Fruit fly (Drosophila melanogaster) whole organism, embryonic: Measurements from ENCODE around the gene Polr2I.

ENCODE experiments used
- ATbp ChIP-seq: fragments of 200-800 bp; sonication (Bioruptor generic); optimal IDR thresholded peaks from 2 replicates; lab custom pipeline; 2017; ENCODE audit warnings: missing biosample characterization, mild to moderate bottlenecking, missing genetic modification characterization, missing genetic modification reagents
- CG1024 ChIP-seq: fragments of 200-800 bp; sonication (Bioruptor generic); IDR thresholded peaks from 2 replicates; pipeline ENCODE4 v1.3.6; 2022; ENCODE audit warnings: missing biosample characterization, missing genetic modification characterization
- CG10543 ChIP-seq: fragments of 200-800 bp; sonication (Bioruptor generic); optimal IDR thresholded peaks from 3 replicates; lab custom pipeline; 2017; ENCODE audit warnings: missing biosample characterization, mild to moderate bottlenecking, missing genetic modification characterization, moderate library complexity
- CG11560 ChIP-seq: fragments of 200-800 bp; sonication (Bioruptor generic); IDR thresholded peaks from 3 replicates; pipeline ENCODE4 v1.3.6; 2022; ENCODE audit warnings: missing biosample characterization, missing genetic modification characterization
- CG1233 ChIP-seq: fragments of 200-800 bp; sonication (Bioruptor generic); optimal IDR thresholded peaks from 4 replicates; lab custom pipeline; 2018; ENCODE audit warnings: missing biosample characterization, mild to moderate bottlenecking, missing genetic modification characterization
- CG13296 ChIP-seq: fragments of 200-800 bp; sonication (Bioruptor generic); optimal IDR thresholded peaks from 3 replicates; lab custom pipeline; 2018; ENCODE audit warnings: missing biosample characterization, mild to moderate bottlenecking, missing genetic modification characterization
- CG15011 ChIP-seq: fragments of 200-800 bp; sonication (Bioruptor generic); optimal IDR thresholded peaks from 3 replicates; lab custom pipeline; 2018; ENCODE audit warnings: missing biosample characterization, mild to moderate bottlenecking, missing genetic modification characterization
- CG17359 ChIP-seq: fragments of 200-800 bp; sonication (Bioruptor generic); optimal IDR thresholded peaks from 3 replicates; lab custom pipeline; 2018; ENCODE audit warnings: missing biosample characterization, mild to moderate bottlenecking, missing genetic modification characterization, moderate library complexity
- CG17385 ChIP-seq: fragments of 200-800 bp; sonication (Bioruptor generic); optimal IDR thresholded peaks from 3 replicates; lab custom pipeline; 2018; ENCODE audit warnings: missing biosample characterization, mild to moderate bottlenecking, missing genetic modification characterization
- CG18599 ChIP-seq: fragments of 200-800 bp; sonication (Bioruptor generic); optimal IDR thresholded peaks from 3 replicates; lab custom pipeline; 2017; ENCODE audit warnings: missing biosample characterization, missing genetic modification characterization, mild to moderate bottlenecking, moderate library complexity, missing genetic modification reagents
- CG18619 ChIP-seq: fragments of 200-800 bp; sonication (Bioruptor generic); optimal IDR thresholded peaks from 3 replicates; lab custom pipeline; 2017; ENCODE audit warnings: missing biosample characterization, mild to moderate bottlenecking, missing genetic modification characterization
- CG2712 ChIP-seq: fragments of 200-800 bp; optimal IDR thresholded peaks from 3 replicates; lab custom pipeline; 2019; ENCODE audit warnings: missing biosample characterization, mild to moderate bottlenecking, missing genetic modification characterization, moderate library complexity
- CG3163 ChIP-seq: fragments of 200-800 bp; sonication (Bioruptor generic); optimal IDR thresholded peaks from 3 replicates; lab custom pipeline; 2016; ENCODE audit warnings: missing biosample characterization, missing genetic modification characterization
- CG3407 ChIP-seq: fragments of 200-800 bp; sonication (Bioruptor generic); optimal IDR thresholded peaks from 2 replicates; lab custom pipeline; 2018; ENCODE audit warnings: missing biosample characterization, mild to moderate bottlenecking, missing genetic modification characterization
- CG34224 ChIP-seq: fragments of 200-800 bp; sonication (Bioruptor generic); IDR thresholded peaks from 3 replicates; pipeline ENCODE4 v1.3.6; 2022; ENCODE audit warnings: missing biosample characterization, missing genetic modification characterization; ENCODE audit not compliant: partially characterized antibody
- CG4404 ChIP-seq: fragments of 200-800 bp; sonication (Bioruptor generic); IDR thresholded peaks from 2 replicates; pipeline ENCODE4 v1.3.6; 2022; ENCODE audit warnings: missing biosample characterization, missing genetic modification characterization
- CG5953 ChIP-seq: fragments of 200-800 bp; sonication (Bioruptor generic); IDR thresholded peaks from 2 replicates; pipeline ENCODE4 v1.3.6; 2022; ENCODE audit warnings: missing biosample characterization, missing genetic modification characterization
- CG6765 ChIP-seq: fragments of 200-800 bp; sonication (Bioruptor generic); optimal IDR thresholded peaks from 3 replicates; lab custom pipeline; 2017; ENCODE audit warnings: missing biosample characterization, mild to moderate bottlenecking, missing genetic modification characterization
- CG7786 ChIP-seq: fragments of 200-800 bp; sonication (Bioruptor generic); optimal IDR thresholded peaks from 2 replicates; lab custom pipeline; 2016; ENCODE audit warnings: missing biosample characterization, missing genetic modification characterization
- CG7987 ChIP-seq: fragments of 200-800 bp; sonication (Bioruptor generic); optimal IDR thresholded peaks from 2 replicates; lab custom pipeline; 2018; ENCODE audit warnings: missing biosample characterization, mild to moderate bottlenecking, missing genetic modification characterization, moderate library complexity
- CG8359 ChIP-seq: fragments of 200-800 bp; sonication (Bioruptor generic); optimal IDR thresholded peaks from 2 replicates; lab custom pipeline; 2017; ENCODE audit warnings: missing biosample characterization, mild to moderate bottlenecking, missing genetic modification characterization, borderline replicate concordance
- CG8924 ChIP-seq: fragments of 200-800 bp; optimal IDR thresholded peaks from 3 replicates; lab custom pipeline; 2019; ENCODE audit warnings: missing biosample characterization, mild to moderate bottlenecking, missing genetic modification characterization, moderate library complexity
- CG9797 ChIP-seq: fragments of 200-800 bp; sonication (Bioruptor generic); optimal IDR thresholded peaks from 3 replicates; lab custom pipeline; 2018; ENCODE audit warnings: missing biosample characterization, mild to moderate bottlenecking, missing genetic modification characterization
- D ChIP-seq, 2 experiments: fragments of 200-800 bp in 1 of 2; fragments of >200 bp in 1 of 2; sonication (Bioruptor generic) in 1 of 2; optimal IDR thresholded peaks; 2 replicates in 1 of 2; 3 replicates in 1 of 2; lab custom pipeline; 2017; ENCODE audit warnings: mild to moderate bottlenecking in 1 of 2, missing biosample characterization in 1 of 2, missing genetic modification characterization in 1 of 2, missing genetic modification reagents in 1 of 2
- Eip74EF ChIP-seq, 2 experiments: fragments of 200-800 bp in 1 of 2; fragments of >200 bp in 1 of 2; sonication (Bioruptor generic) in 1 of 2; optimal IDR thresholded peaks; 2 replicates each; lab custom pipeline; 2017 to 2019; ENCODE audit warnings: missing biosample characterization in 2 of 2, missing genetic modification characterization in 2 of 2, mild to moderate bottlenecking in 1 of 2, moderate library complexity in 1 of 2
- Opbp ChIP-seq: fragments of 200-800 bp; sonication (Bioruptor generic); IDR thresholded peaks from 3 replicates; pipeline ENCODE4 v1.3.6; 2022; ENCODE audit warnings: missing biosample characterization, missing genetic modification characterization; ENCODE audit not compliant: partially characterized antibody
- Stat92E ChIP-seq, 3 experiments: fragments of >200 bp in 2 of 3; fragments of 200-800 bp in 1 of 3; sonication (Bioruptor generic) in 1 of 3; optimal IDR thresholded peaks; 2 replicates each; lab custom pipeline; 2017 to 2019; ENCODE audit warnings: missing biosample characterization in 3 of 3, missing genetic modification characterization in 3 of 3, mild to moderate bottlenecking in 1 of 3, moderate library complexity in 1 of 3
- Trl ChIP-seq, 3 experiments: fragments of >200 bp in 2 of 3; fragments of 200-800 bp in 1 of 3; sonication (Bioruptor generic) in 1 of 3; optimal IDR thresholded peaks; 2 replicates in 1 of 3; 3 replicates in 2 of 3; lab custom pipeline; 2016 to 2017; ENCODE audit warnings: missing biosample characterization in 1 of 3, missing genetic modification characterization in 1 of 3
- Xrp1 ChIP-seq: fragments of 200-800 bp; sonication (Bioruptor generic); IDR thresholded peaks from 2 replicates; pipeline ENCODE4 v1.3.6; 2022; ENCODE audit warnings: missing biosample characterization, missing genetic modification characterization
- ac ChIP-seq: fragments of 200-800 bp; sonication (Bioruptor generic); optimal IDR thresholded peaks from 3 replicates; lab custom pipeline; 2017; ENCODE audit warnings: missing biosample characterization, mild to moderate bottlenecking, missing genetic modification characterization
- chm ChIP-seq: fragments of 200-800 bp; sonication (Bioruptor generic); IDR thresholded peaks from 2 replicates; pipeline ENCODE4 v1.3.6; 2022; ENCODE audit warnings: missing biosample characterization, missing genetic modification characterization
- esg ChIP-seq: fragments of 200-800 bp; sonication (Bioruptor generic); conservative IDR thresholded peaks from 2 replicates; pipeline ENCODE4 v1.3.6; 2022; ENCODE audit warnings: missing biosample characterization, missing genetic modification characterization
- gfzf ChIP-seq: fragments of 200-800 bp; sonication (Bioruptor generic); optimal IDR thresholded peaks from 2 replicates; lab custom pipeline; 2016; ENCODE audit warnings: missing biosample characterization, mild to moderate bottlenecking, missing genetic modification characterization, moderate library complexity
- h ChIP-seq: fragments of >200 bp; optimal IDR thresholded peaks from 2 replicates; lab custom pipeline; 2017
- hkb ChIP-seq, 2 experiments: fragments of 200-800 bp in 1 of 2; fragments of >200 bp in 1 of 2; sonication (Bioruptor generic) in 1 of 2; IDR thresholded peaks in 1 of 2; optimal IDR thresholded peaks in 1 of 2; 2 replicates each; pipeline versions ENCODE4 v1.3.6 to Lab custom; 2017 to 2022; ENCODE audit warnings: missing biosample characterization in 1 of 2, missing genetic modification characterization in 1 of 2
- inv ChIP-seq: fragments of 200-800 bp; sonication (Bioruptor generic); IDR thresholded peaks from 2 replicates; pipeline ENCODE4 v1.3.6; 2022; ENCODE audit warnings: missing biosample characterization, missing genetic modification characterization; ENCODE audit not compliant: partially characterized antibody
- jigr1 ChIP-seq: fragments of 200-800 bp; sonication (Bioruptor generic); IDR thresholded peaks from 3 replicates; pipeline ENCODE4 v1.3.6; 2022; ENCODE audit warnings: missing biosample characterization, missing genetic modification characterization
- knrl ChIP-seq: fragments of 200-800 bp; sonication (Bioruptor generic); IDR thresholded peaks from 3 replicates; pipeline ENCODE4 v1.3.6; 2022; ENCODE audit warnings: missing biosample characterization, missing genetic modification characterization; ENCODE audit not compliant: partially characterized antibody
- lab ChIP-seq: fragments of 200-800 bp; sonication (Bioruptor generic); optimal IDR thresholded peaks from 3 replicates; lab custom pipeline; 2017; ENCODE audit warnings: missing biosample characterization, missing genetic modification characterization, mild to moderate bottlenecking, moderate library complexity, missing genetic modification reagents
- lov ChIP-seq, 2 experiments: fragments of 200-800 bp in 1 of 2; fragments of >200 bp in 1 of 2; sonication (Bioruptor generic) in 1 of 2; IDR thresholded peaks in 1 of 2; optimal IDR thresholded peaks in 1 of 2; 2 replicates in 1 of 2; 3 replicates in 1 of 2; pipeline versions ENCODE4 v1.3.6 to Lab custom; 2017 to 2022; ENCODE audit warnings: missing biosample characterization in 1 of 2, missing genetic modification characterization in 1 of 2
- mirr ChIP-seq: fragments of 200-800 bp; sonication (Bioruptor generic); optimal IDR thresholded peaks from 3 replicates; lab custom pipeline; 2018; ENCODE audit warnings: missing biosample characterization, mild to moderate bottlenecking, missing genetic modification characterization
- nerfin-1 ChIP-seq: fragments of 200-800 bp; sonication (Bioruptor generic); optimal IDR thresholded peaks from 3 replicates; lab custom pipeline; 2019; ENCODE audit warnings: missing biosample characterization, mild to moderate bottlenecking, missing genetic modification characterization, moderate library complexity
- oc ChIP-seq: fragments of 200-800 bp; sonication (Bioruptor generic); optimal IDR thresholded peaks from 2 replicates; lab custom pipeline; 2018; ENCODE audit warnings: missing biosample characterization, mild to moderate bottlenecking, missing genetic modification characterization, moderate library complexity
- ranshi ChIP-seq: fragments of 200-800 bp; sonication (Bioruptor generic); IDR thresholded peaks from 2 replicates; pipeline ENCODE4 v1.3.6; 2022; ENCODE audit warnings: missing biosample characterization, missing genetic modification characterization
- so ChIP-seq: fragments of 200-800 bp; sonication (Bioruptor generic); IDR thresholded peaks from 3 replicates; pipeline ENCODE4 v1.3.6; 2022; ENCODE audit warnings: missing biosample characterization, missing genetic modification characterization
- tgo ChIP-seq: fragments of 200-800 bp; sonication (Bioruptor generic); IDR thresholded peaks from 3 replicates; pipeline ENCODE4 v1.3.6; 2022; ENCODE audit warnings: missing biosample characterization, missing genetic modification characterization
- zfh2 ChIP-seq: fragments of 200-800 bp; sonication (Bioruptor generic); optimal IDR thresholded peaks from 2 replicates; lab custom pipeline; 2016; ENCODE audit warnings: missing biosample characterization, missing genetic modification characterization

Gene Polr2I

dm6 chr3R:14299891-14300290 is 9.0 kb upstream of the Polr2I start (continued):
- TF ChIP-seq CG4404 (GFP tag; lab: Robert Waterston, UW) (no peak), chm (GFP tag; lab: Robert Waterston, UW) (peak; percentile 43; the same call in 1 of the 2 replicates), CG15011 (GFP tag; lab: Kevin White, UChicago) (peak; percentile 26), lab (peak; percentile 67), CG6765 (GFP tag; lab: Kevin White, UChicago) (peak; percentile 10), Stat92E (GFP tag; optimal IDR thresholded peaks at IDR 0.05; lab: Kevin White, UChicago) (peak in 1 of 3 experiments; percentile 15), oc (tag; lab: Kevin White, UChicago) (peak; percentile 72), Xrp1 (GFP tag; lab: Robert Waterston, UW) (peak; percentile 35; the same call in 1 of the 2 replicates), tgo (GFP tag; lab: Robert Waterston, UW) (no peak), CG17385 (peak; percentile 26), CG34224 (GFP tag; lab: Robert Waterston, UW) (no peak), Trl (optimal IDR thresholded peaks at IDR 0.05; lab: Kevin White, UChicago) (no peak), Trl (GFP tag; optimal IDR thresholded peaks at IDR 0.05; lab: Kevin White, UChicago) (no peak), CG9797 (GFP tag; lab: Kevin White, UChicago) (no peak), ranshi (GFP tag; lab: Robert Waterston, UW) (peak; percentile 7; the same call in 1 of the 2 replicates), CG7987 (peak; percentile 71), nerfin-1 (tag; lab: Kevin White, UChicago) (peak; percentile 53), lov (optimal IDR thresholded peaks at IDR 0.05; lab: Kevin White, UChicago) (no peak), lov (GFP tag; IDR thresholded peaks at IDR 0.05; lab: Robert Waterston, UW) (peak; percentile 72; the same call in 1 of the 3 replicates), CG13296 (peak; percentile 62), hkb (optimal IDR thresholded peaks at IDR 0.05; lab: Kevin White, UChicago) (no peak), hkb (GFP tag; IDR thresholded peaks at IDR 0.05; lab: Robert Waterston, UW) (no peak; the same call in none of the 2 replicates), gfzf (GFP tag; lab: Kevin White, UChicago) (no peak), CG1233 (GFP tag; lab: Kevin White, UChicago) (peak; percentile 62), CG8359 (GFP tag; lab: Kevin White, UChicago) (peak; percentile 23), so (GFP tag; lab: Robert Waterston, UW) (0 out of 3 replicates have a peak, but pooled peaks have one; percentile 13), CG1024 (0 out of 2 replicates have a peak, but pooled peaks have one; percentile 30), inv (no peak), Eip74EF (GFP tag; optimal IDR thresholded peaks at IDR 0.05; lab: Kevin White, UChicago) (no peak), zfh2 (GFP tag; lab: Kevin White, UChicago) (no peak), ac (GFP tag; lab: Kevin White, UChicago) (no peak), ATbp (peak; percentile 70), D (optimal IDR thresholded peaks at IDR 0.05; lab: Kevin White, UChicago) (no peak), D (GFP tag; optimal IDR thresholded peaks at IDR 0.05; lab: Kevin White, UChicago) (peak; percentile 31), CG11560 (no peak), CG7786 (GFP tag; lab: Kevin White, UChicago) (no peak), mirr (peak; percentile 12), jigr1 (no peak), CG10543 (peak; percentile 38), CG18599 (peak; percentile 52), esg (no peak), CG8924 (tag; lab: Kevin White, UChicago) (peak; percentile 9), CG3163 (GFP tag; lab: Kevin White, UChicago) (no peak), h (no peak), CG3407 (GFP tag; lab: Kevin White, UChicago) (peak; percentile 14), Opbp (GFP tag; lab: Robert Waterston, UW) (no peak), CG17359 (tag; lab: Kevin White, UChicago) (peak; percentile 58), knrl (GFP tag; lab: Robert Waterston, UW) (no peak), CG2712 (peak; percentile 31), CG18619 (GFP tag; lab: Kevin White, UChicago) (no peak), CG5953 (no peak)
